Worm (Caenorhabditis elegans): ENCODE results near the gene srw-138.

DNA sequence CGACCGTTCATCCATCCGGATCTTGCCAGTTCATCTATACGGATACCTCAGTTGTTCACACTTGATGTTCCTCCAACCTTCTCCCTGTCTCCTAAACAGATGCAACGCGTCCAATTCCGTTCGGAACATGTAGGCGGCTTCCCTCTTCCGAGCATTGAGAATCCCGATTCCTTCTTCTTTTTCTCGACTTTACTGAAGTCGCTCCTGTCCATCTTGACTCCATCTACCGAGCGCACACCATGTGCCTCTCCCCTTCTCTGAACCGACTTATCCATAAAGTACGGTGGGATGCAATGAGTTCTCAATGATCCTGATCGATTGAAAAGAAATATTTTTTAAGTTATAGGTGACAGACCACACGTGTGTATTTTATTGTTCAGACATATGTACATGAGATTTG lies 29.2 kb upstream of the srw-138 start:
- no peak for TF ChIP-seq ama-1 (optimal IDR thresholded peaks at IDR 0.05)
- no peak for TF ChIP-seq aly-1 (tag; optimal IDR thresholded peaks at IDR 0.05)
- no peak for TF ChIP-seq ceh-13 (GFP tag; optimal IDR thresholded peaks at IDR 0.05)

All from whole organism, early embryonic.